Worm (Caenorhabditis elegans) whole organism, late embryonic: ENCODE measurements around the gene ncr-2.

Source experiments
- C08G9.2 ChIP-seq: sonication (generic microtip); optimal IDR thresholded peaks from 2 replicates; lab custom pipeline; 2016; ENCODE audit warnings: mild to moderate bottlenecking, missing genetic modification characterization, moderate library complexity, missing compliant biosample characterization
- C38D4.7 ChIP-seq: fragments of 200-800 bp; sonication (Bioruptor generic); optimal IDR thresholded peaks from 2 replicates; lab custom pipeline; 2018; ENCODE audit warnings: mild to moderate bottlenecking, missing genetic modification characterization, moderate library complexity, missing compliant biosample characterization
- ceh-19 ChIP-seq: fragments of 200-800 bp; sonication (Bioruptor generic); optimal IDR thresholded peaks from 2 replicates; lab custom pipeline; 2018; ENCODE audit warnings: mild to moderate bottlenecking, missing genetic modification characterization, missing compliant biosample characterization
- ceh-24 ChIP-seq: sonication (generic microtip); optimal IDR thresholded peaks from 2 replicates; lab custom pipeline; 2016; ENCODE audit warnings: mild to moderate bottlenecking, missing genetic modification characterization, missing compliant biosample characterization
- ceh-30 ChIP-seq: fragments of 150-350 bp; optimal IDR thresholded peaks from 2 replicates; lab custom pipeline; 2014; ENCODE audit warnings: missing biosample characterization, missing genetic modification characterization
- ceh-31 ChIP-seq: sonication (generic microtip); optimal IDR thresholded peaks from 2 replicates; lab custom pipeline; 2016; ENCODE audit warnings: missing genetic modification characterization, missing compliant biosample characterization
- ceh-34 ChIP-seq: sonication (generic microtip); optimal IDR thresholded peaks from 2 replicates; lab custom pipeline; 2016; ENCODE audit warnings: mild to moderate bottlenecking, missing genetic modification characterization, missing compliant biosample characterization
- ceh-48 ChIP-seq: sonication (generic microtip); optimal IDR thresholded peaks from 2 replicates; lab custom pipeline; 2016; ENCODE audit warnings: missing genetic modification characterization, inconsistent platforms, missing compliant biosample characterization
- che-1 ChIP-seq: sonication (generic microtip); optimal IDR thresholded peaks from 2 replicates; lab custom pipeline; 2016; ENCODE audit warnings: mild to moderate bottlenecking, missing genetic modification characterization, missing compliant biosample characterization
- dmd-4 ChIP-seq: sonication (generic microtip); optimal IDR thresholded peaks from 2 replicates; lab custom pipeline; 2016; ENCODE audit warnings: borderline replicate concordance, missing genetic modification characterization, missing compliant biosample characterization
- elt-2 ChIP-seq: sonication (generic microtip); optimal IDR thresholded peaks from 2 replicates; lab custom pipeline; 2016; ENCODE audit warnings: missing genetic modification reagents, missing genetic modification characterization, missing compliant biosample characterization
- elt-4 ChIP-seq: sonication (generic microtip); optimal IDR thresholded peaks from 2 replicates; lab custom pipeline; 2016; ENCODE audit warnings: missing genetic modification characterization, missing compliant biosample characterization
- fkh-10 ChIP-seq: fragments of 150-350 bp; optimal IDR thresholded peaks from 2 replicates; lab custom pipeline; 2014; ENCODE audit warnings: missing biosample characterization, missing genetic modification reagents, missing genetic modification characterization
- hlh-15 ChIP-seq: sonication (generic microtip); optimal IDR thresholded peaks from 2 replicates; lab custom pipeline; 2016; ENCODE audit warnings: missing genetic modification characterization, missing compliant biosample characterization
- hlh-30 ChIP-seq: sonication (generic microtip); optimal IDR thresholded peaks from 2 replicates; lab custom pipeline; 2017; ENCODE audit warnings: antibody characterized with exemption, missing genetic modification characterization, missing compliant biosample characterization; ENCODE audit not compliant: insufficient read depth
- hlh-6 ChIP-seq: sonication (generic microtip); optimal IDR thresholded peaks from 2 replicates; lab custom pipeline; 2016; ENCODE audit warnings: missing genotype, missing genetic modification characterization, missing compliant biosample characterization
- hlh-8 ChIP-seq: sonication (generic microtip); optimal IDR thresholded peaks from 2 replicates; lab custom pipeline; 2016; ENCODE audit warnings: missing genotype, missing genetic modification characterization, missing compliant biosample characterization
- lin-11 ChIP-seq: fragments of 200-800 bp; sonication (Bioruptor generic); optimal IDR thresholded peaks from 2 replicates; lab custom pipeline; 2018; ENCODE audit warnings: mild to moderate bottlenecking, missing genetic modification characterization, missing compliant biosample characterization
- mec-3 ChIP-seq: sonication (generic microtip); optimal IDR thresholded peaks from 2 replicates; lab custom pipeline; 2016; ENCODE audit warnings: borderline replicate concordance, missing genetic modification characterization, missing compliant biosample characterization
- nhr-11 ChIP-seq: fragments of 150-350 bp; optimal IDR thresholded peaks from 2 replicates; lab custom pipeline; 2014; ENCODE audit warnings: missing biosample characterization, missing genetic modification characterization
- nhr-232 ChIP-seq: sonication (generic microtip); optimal IDR thresholded peaks from 2 replicates; lab custom pipeline; 2016; ENCODE audit warnings: missing genetic modification characterization, missing compliant biosample characterization
- npax-4 ChIP-seq: sonication (generic microtip); optimal IDR thresholded peaks from 2 replicates; lab custom pipeline; 2016; ENCODE audit warnings: missing genetic modification characterization, missing compliant biosample characterization
- pat-9 ChIP-seq: fragments of 200-800 bp; sonication (Bioruptor generic); optimal IDR thresholded peaks from 2 replicates; lab custom pipeline; 2018; ENCODE audit warnings: mild to moderate bottlenecking, missing genetic modification characterization, moderate library complexity, missing compliant biosample characterization
- pha-2 ChIP-seq: sonication (generic microtip); optimal IDR thresholded peaks from 2 replicates; lab custom pipeline; 2017; ENCODE audit warnings: mild to moderate bottlenecking, missing genetic modification characterization, missing compliant biosample characterization
- pha-4 ChIP-seq: fragments of 150-350 bp; optimal IDR thresholded peaks from 2 replicates; lab custom pipeline; 2018; ENCODE audit warnings: missing biosample characterization, missing genetic modification reagents, missing genetic modification characterization
- pqm-1 ChIP-seq: sonication (generic microtip); optimal IDR thresholded peaks from 2 replicates; lab custom pipeline; 2016; ENCODE audit warnings: missing genetic modification characterization, missing compliant biosample characterization
- sdc-2 ChIP-seq: sonication (generic microtip); optimal IDR thresholded peaks from 2 replicates; lab custom pipeline; 2016; ENCODE audit warnings: missing genotype, missing genetic modification characterization, missing compliant biosample characterization
- syd-9 ChIP-seq: sonication (generic microtip); optimal IDR thresholded peaks from 2 replicates; lab custom pipeline; 2016; ENCODE audit warnings: mild to moderate bottlenecking, missing genetic modification characterization, moderate library complexity, missing compliant biosample characterization
- tbx-2 ChIP-seq: sonication (generic microtip); optimal IDR thresholded peaks from 2 replicates; lab custom pipeline; 2016; ENCODE audit warnings: missing genetic modification characterization, missing compliant biosample characterization
- tbx-7 ChIP-seq: sonication (generic microtip); optimal IDR thresholded peaks from 2 replicates; lab custom pipeline; 2016; ENCODE audit warnings: missing genotype, missing genetic modification characterization, missing compliant biosample characterization
- ttx-3 ChIP-seq: sonication (generic microtip); optimal IDR thresholded peaks from 2 replicates; lab custom pipeline; 2016; ENCODE audit warnings: missing genetic modification reagents, missing genetic modification characterization, missing compliant biosample characterization
- unc-3 ChIP-seq, 2 experiments: fragments of 200-800 bp in 1 of 2; sonication (Bioruptor generic) in 1 of 2; sonication (generic microtip) in 1 of 2; conservative IDR thresholded peaks in 1 of 2; optimal IDR thresholded peaks in 1 of 2; 2 replicates each; pipeline versions ENCODE4 v1.3.6 to Lab custom; 2016 to 2022; ENCODE audit warnings: missing compliant biosample characterization in 2 of 2, missing genetic modification characterization in 2 of 2, missing genetic modification reagents in 1 of 2
- unc-42 ChIP-seq: sonication (generic microtip); optimal IDR thresholded peaks from 2 replicates; lab custom pipeline; 2016; ENCODE audit warnings: missing genotype, missing genetic modification characterization, missing compliant biosample characterization
- ztf-16 ChIP-seq: sonication (generic microtip); optimal IDR thresholded peaks from 2 replicates; lab custom pipeline; 2017; ENCODE audit warnings: missing genetic modification characterization, missing compliant biosample characterization

ncr-2 gene

DNA sequence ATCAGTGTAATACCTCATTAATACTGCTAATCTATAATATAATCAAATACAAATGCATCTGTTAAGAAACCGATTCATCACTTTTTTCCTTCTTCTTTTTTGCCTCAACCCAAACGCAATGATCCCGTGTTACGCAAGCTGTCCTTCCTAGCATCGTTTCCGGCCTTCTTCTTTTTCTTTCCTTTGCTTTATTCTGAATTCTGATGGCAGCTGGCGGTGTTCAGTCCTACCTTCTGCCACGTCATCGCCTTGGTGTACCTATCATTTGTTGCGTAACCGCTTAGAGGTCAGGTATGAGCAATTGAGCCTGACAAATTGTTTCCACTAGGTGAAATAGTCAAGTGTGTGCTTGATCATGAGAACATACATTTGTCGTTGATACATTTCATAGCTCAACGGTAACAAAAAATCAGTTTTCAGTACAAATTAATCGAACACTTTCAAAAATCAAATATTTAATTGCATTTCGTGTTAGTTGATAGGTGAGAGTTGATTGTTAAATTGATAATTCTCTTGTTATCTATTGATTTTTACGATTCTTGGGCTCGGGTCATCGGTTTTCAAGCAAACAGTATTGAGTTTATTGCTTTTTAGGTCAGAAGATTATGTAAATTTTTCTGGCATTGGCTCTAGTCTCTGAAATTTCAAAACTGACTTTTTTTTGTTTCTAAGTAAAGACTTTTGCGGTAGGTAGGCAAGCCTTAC lies 40.2 kb downstream of the ncr-2 start:
- peak; percentile 30 for TF ChIP-seq elt-2 (tag; lab: Kevin White, UChicago)
- TF ChIP-seq tbx-2 (tag; lab: Kevin White, UChicago) = peak; percentile 37
- TF ChIP-seq hlh-30 = no peak
- no peak for TF ChIP-seq pha-4

DNA sequence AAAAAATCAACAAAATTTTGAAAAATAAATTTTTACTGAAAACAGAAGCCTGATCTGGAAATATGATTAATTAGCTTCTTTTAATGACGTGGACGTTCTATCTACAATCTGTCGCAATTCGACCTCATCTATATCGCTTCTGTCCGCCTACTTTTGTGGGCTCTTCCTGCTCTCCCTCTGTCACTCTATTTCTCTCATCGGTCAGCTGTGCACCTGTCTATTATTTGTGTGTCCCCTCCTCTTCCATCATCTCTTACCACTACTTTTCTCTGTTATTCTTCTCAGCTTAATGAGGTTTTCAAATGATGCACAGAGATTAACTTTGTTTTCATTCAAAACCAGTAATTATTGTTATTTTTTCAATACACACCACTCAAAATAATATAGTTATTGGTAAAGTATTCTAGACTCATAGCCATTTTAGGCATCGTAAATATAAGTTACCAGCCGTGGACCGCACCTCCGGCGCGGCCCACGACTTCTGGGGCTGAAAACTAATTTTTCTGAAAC lies 41.0 kb downstream of the ncr-2 start:
- TF ChIP-seq elt-2 (tag; lab: Kevin White, UChicago) (no peak), unc-42 (peak; percentile 29)
- TF ChIP-seq, all 69 proteins: peak for 1

DNA sequence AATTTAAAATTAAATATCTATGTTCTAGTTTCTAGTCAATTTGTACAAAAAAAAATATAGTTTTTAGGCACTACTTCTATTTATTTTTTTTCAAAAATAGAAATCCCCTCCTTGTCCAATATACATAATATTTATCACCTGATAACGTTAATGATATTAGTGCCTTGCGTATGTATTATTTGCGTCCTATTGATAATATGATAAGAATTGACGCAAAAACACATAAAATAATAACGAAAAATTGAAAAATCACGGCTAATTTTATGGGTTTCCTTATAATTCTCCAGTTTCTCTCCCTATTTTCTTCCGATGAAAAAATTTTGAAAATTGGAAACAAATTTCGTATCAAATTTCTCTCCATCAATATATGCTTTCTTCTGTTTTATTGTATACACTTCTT lies 41.6 kb downstream of the ncr-2 start:
- TF ChIP-seq ceh-19 = no peak
- peak; percentile 82 for TF ChIP-seq elt-2 (tag; lab: Kevin White, UChicago)

DNA sequence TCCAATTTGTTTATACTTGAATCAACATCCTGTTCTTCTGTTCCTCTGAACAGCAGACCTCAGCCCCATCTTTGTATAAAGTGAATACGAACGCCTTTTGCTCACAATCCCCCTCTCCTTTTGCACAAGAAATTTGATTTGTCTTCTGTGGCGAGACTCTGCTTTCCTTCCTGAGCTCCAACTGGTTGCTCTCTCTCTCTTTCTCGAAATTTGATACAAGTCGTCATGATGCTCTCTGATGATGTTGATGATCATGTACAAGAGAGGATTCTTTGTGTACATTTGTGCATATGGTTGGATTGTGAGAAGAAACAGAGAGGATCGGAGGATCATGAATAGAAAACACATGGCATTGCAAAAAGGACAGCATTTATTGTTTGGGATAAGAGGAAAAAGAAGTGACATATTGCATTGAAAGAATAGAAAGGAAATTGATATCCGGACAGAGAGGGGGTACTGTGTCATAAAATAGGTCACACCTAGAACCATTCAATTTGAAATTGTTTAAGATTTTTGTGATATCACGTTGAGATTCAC lies 42.8 kb downstream of the ncr-2 start:
- TF ChIP-seq pqm-1 (no peak), nhr-11 (tag; lab: Kevin White, UChicago) (no peak), lin-11 (no peak), ceh-48 (tag; lab: Kevin White, UChicago) (no peak), sdc-2 (tag; lab: Kevin White, UChicago) (no peak), ceh-30 (tag; lab: Kevin White, UChicago) (no peak), tbx-7 (no peak), hlh-15 (no peak), unc-42 (peak; percentile 22), ceh-31 (tag; lab: Kevin White, UChicago) (no peak), fkh-10 (GFP tag; lab: Kevin White, UChicago) (no peak), unc-3 (GFP tag; conservative IDR thresholded peaks at IDR 0.05; lab: Robert Waterston, UW) (no peak), unc-3 (tag; optimal IDR thresholded peaks at IDR 0.05; lab: Kevin White, UChicago) (no peak), pha-2 (tag; lab: Kevin White, UChicago) (no peak), dmd-4 (tag; lab: Kevin White, UChicago) (no peak), syd-9 (no peak), C38D4.7 (GFP tag; lab: Kevin White, UChicago) (no peak), ceh-24 (tag; lab: Kevin White, UChicago) (no peak), mec-3 (tag; lab: Kevin White, UChicago) (no peak), ztf-16 (no peak), elt-4 (no peak), ceh-34 (tag; lab: Kevin White, UChicago) (peak; percentile 82), pat-9 (no peak), hlh-8 (tag; lab: Kevin White, UChicago) (peak; percentile 3), npax-4 (tag; lab: Kevin White, UChicago) (no peak)

DNA sequence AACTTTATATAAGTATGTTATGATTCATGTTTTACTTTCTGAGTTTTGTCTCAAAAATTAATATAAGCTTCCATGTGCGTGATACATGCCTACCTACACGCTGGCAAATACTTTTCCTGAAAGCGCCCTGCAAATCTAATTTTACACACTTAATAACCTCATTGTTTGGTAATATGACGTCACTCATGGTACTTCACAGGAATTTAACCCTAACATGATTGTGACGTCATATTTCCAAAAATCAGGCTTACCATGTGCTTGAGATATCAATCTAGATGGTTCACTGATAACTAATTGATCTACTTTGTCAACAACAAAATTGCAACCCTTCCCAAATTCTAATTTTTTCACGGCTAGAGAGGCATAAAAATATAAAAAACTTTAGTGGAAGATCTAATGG lies 45.3 kb downstream of the ncr-2 start:
- no peak for TF ChIP-seq nhr-232 (tag; lab: Kevin White, UChicago)
- no peak for TF ChIP-seq ttx-3 (tag; lab: Kevin White, UChicago)
- TF ChIP-seq hlh-6 = no peak
- no peak for TF ChIP-seq pha-2 (tag; lab: Kevin White, UChicago)
- TF ChIP-seq C08G9.2 (tag; lab: Kevin White, UChicago) = no peak
- no peak for TF ChIP-seq ceh-19
- no peak for TF ChIP-seq hlh-8 (tag; lab: Kevin White, UChicago)
- TF ChIP-seq hlh-30 = no peak
- no peak for TF ChIP-seq che-1 (tag; lab: Kevin White, UChicago)
- TF ChIP-seq, all 69 proteins: peak for 0
